Worm (Caenorhabditis elegans) whole organism, L1 larva: Measurements from ENCODE around the gene K08H10.10.

Experiments used
- C04F5.9 ChIP-seq: sonication (generic microtip); optimal IDR thresholded peaks from 2 replicates; lab custom pipeline; 2016; ENCODE audit warnings: missing genetic modification characterization, missing compliant biosample characterization
- C16A3.4 ChIP-seq: fragments of 150-350 bp; optimal IDR thresholded peaks from 2 replicates; lab custom pipeline; 2014; ENCODE audit warnings: missing biosample characterization, missing genetic modification characterization
- F16B12.6 ChIP-seq: fragments of 150-350 bp; optimal IDR thresholded peaks from 2 replicates; lab custom pipeline; 2014; ENCODE audit warnings: missing biosample characterization, missing genetic modification characterization
- aly-2 ChIP-seq: fragments of 150-350 bp; optimal IDR thresholded peaks from 2 replicates; lab custom pipeline; 2014; ENCODE audit warnings: missing biosample characterization, missing genetic modification characterization
- blmp-1 ChIP-seq: fragments of 150-350 bp; optimal IDR thresholded peaks from 2 replicates; lab custom pipeline; 2014; ENCODE audit warnings: missing biosample characterization, missing genetic modification characterization
- ceh-63 ChIP-seq: fragments of 200-800 bp; sonication (Bioruptor generic); optimal IDR thresholded peaks from 2 replicates; lab custom pipeline; 2018; ENCODE audit warnings: mild to moderate bottlenecking, missing genetic modification characterization, missing compliant biosample characterization
- ceh-88 ChIP-seq: fragments of 200-800 bp; sonication (Bioruptor generic); IDR thresholded peaks from 2 replicates; pipeline ENCODE4 v1.3.6; 2022; ENCODE audit warnings: missing genetic modification characterization, missing compliant biosample characterization
- ceh-90 ChIP-seq: sonication (generic microtip); optimal IDR thresholded peaks from 2 replicates; lab custom pipeline; 2016; ENCODE audit warnings: missing genetic modification characterization, missing compliant biosample characterization
- ces-1 ChIP-seq: fragments of 150-350 bp; optimal IDR thresholded peaks from 2 replicates; lab custom pipeline; 2014; ENCODE audit warnings: missing biosample characterization, missing genetic modification reagents, missing genetic modification characterization
- dpl-1 ChIP-seq, 3 experiments: fragments of 150-350 bp in 2 of 3; sonication (generic microtip) in 1 of 3; optimal IDR thresholded peaks; 2 replicates each; lab custom pipeline; 2014 to 2017; ENCODE audit warnings: missing biosample characterization in 3 of 3, missing genetic modification characterization in 3 of 3, missing genetic modification reagents in 3 of 3
- dsc-1 ChIP-seq: sonication (generic microtip); optimal IDR thresholded peaks from 2 replicates; lab custom pipeline; 2016; ENCODE audit warnings: mild to moderate bottlenecking, missing genetic modification characterization, missing compliant biosample characterization
- efl-1 ChIP-seq, 4 experiments: fragments of 150-350 bp; optimal IDR thresholded peaks in 3 of 4; peaks in 1 of 4; 1 replicate in 1 of 4; 2 replicates in 3 of 4; lab custom pipeline; 2014; ENCODE audit warnings: missing biosample characterization in 2 of 4, missing genetic modification characterization in 2 of 4, missing genetic modification reagents in 2 of 4
- egl-13 ChIP-seq: sonication (generic microtip); optimal IDR thresholded peaks from 2 replicates; lab custom pipeline; 2016; ENCODE audit warnings: missing genotype, missing genetic modification reagents, missing genetic modification characterization, missing compliant biosample characterization
- elt-2 ChIP-seq: sonication (generic microtip); optimal IDR thresholded peaks from 2 replicates; lab custom pipeline; 2016; ENCODE audit warnings: missing genetic modification characterization, mild to moderate bottlenecking, inconsistent platforms, missing compliant biosample characterization, missing genetic modification reagents
- elt-3 ChIP-seq, 6 experiments: fragments of 150-350 bp in 1 of 6; sonication (generic microtip); optimal IDR thresholded peaks; 2 replicates each; lab custom pipeline; 2017 to 2018; ENCODE audit warnings: missing biosample characterization in 6 of 6, missing genetic modification characterization in 6 of 6, inconsistent platforms in 1 of 6
- fkh-8 ChIP-seq: sonication (generic microtip); optimal IDR thresholded peaks from 2 replicates; lab custom pipeline; 2016; ENCODE audit warnings: mild to moderate bottlenecking, missing genetic modification characterization, missing compliant biosample characterization
- fos-1 ChIP-seq: fragments of 150-350 bp; optimal IDR thresholded peaks from 2 replicates; lab custom pipeline; 2014; ENCODE audit warnings: missing biosample characterization, missing genetic modification characterization
- hlh-17 ChIP-seq: fragments of 200-800 bp; sonication (Bioruptor generic); optimal IDR thresholded peaks from 2 replicates; lab custom pipeline; 2018; ENCODE audit warnings: missing genetic modification characterization, mild to moderate bottlenecking, missing compliant biosample characterization, moderate library complexity, borderline replicate concordance
- jun-1 ChIP-seq: fragments of 150-350 bp; optimal IDR thresholded peaks from 2 replicates; lab custom pipeline; 2014; ENCODE audit warnings: missing biosample characterization, missing genetic modification reagents, missing genetic modification characterization
- lin-14 ChIP-seq: fragments of 200-800 bp; sonication (Bioruptor generic); optimal IDR thresholded peaks from 2 replicates; lab custom pipeline; 2018; ENCODE audit warnings: mild to moderate bottlenecking, missing genetic modification characterization, moderate library complexity, missing compliant biosample characterization
- lin-35 ChIP-seq, 2 experiments: fragments of 150-350 bp; optimal IDR thresholded peaks; 2 replicates each; lab custom pipeline; 2014; ENCODE audit warnings: missing biosample characterization in 2 of 2, missing genetic modification characterization in 2 of 2, missing genetic modification reagents in 2 of 2
- lin-39 ChIP-seq: fragments of 150-350 bp; optimal IDR thresholded peaks from 2 replicates; lab custom pipeline; 2014; ENCODE audit warnings: missing biosample characterization, missing genetic modification reagents, missing genetic modification characterization
- lir-3 ChIP-seq: sonication (generic microtip); optimal IDR thresholded peaks from 2 replicates; lab custom pipeline; 2016; ENCODE audit warnings: mild to moderate bottlenecking, missing genetic modification characterization, moderate library complexity, missing compliant biosample characterization; ENCODE audit not compliant: poor library complexity
- lsy-2 ChIP-seq, 2 experiments: fragments of 150-350 bp; optimal IDR thresholded peaks; 2 replicates each; lab custom pipeline; 2014; ENCODE audit warnings: missing biosample characterization in 2 of 2, missing genetic modification characterization in 2 of 2
- mep-1 ChIP-seq: fragments of 150-350 bp; optimal IDR thresholded peaks from 2 replicates; lab custom pipeline; 2014; ENCODE audit warnings: missing biosample characterization, missing genetic modification characterization
- nhr-19 ChIP-seq: fragments of 200-800 bp; sonication (Bioruptor generic); conservative IDR thresholded peaks from 2 replicates; pipeline ENCODE4 v1.3.6; 2022; ENCODE audit warnings: missing genetic modification characterization, missing compliant biosample characterization
- nhr-20 ChIP-seq: sonication (generic microtip); optimal IDR thresholded peaks from 2 replicates; lab custom pipeline; 2016; ENCODE audit warnings: mild to moderate bottlenecking, missing genetic modification characterization, missing compliant biosample characterization
- nhr-237 ChIP-seq: fragments of 150-350 bp; optimal IDR thresholded peaks from 2 replicates; lab custom pipeline; 2014; ENCODE audit warnings: missing biosample characterization, missing genetic modification characterization
- nhr-47 ChIP-seq: sonication (generic microtip); optimal IDR thresholded peaks from 2 replicates; lab custom pipeline; 2016; ENCODE audit warnings: mild to moderate bottlenecking, missing genetic modification characterization, moderate library complexity, missing compliant biosample characterization
- nhr-71 ChIP-seq: sonication (generic microtip); optimal IDR thresholded peaks from 2 replicates; lab custom pipeline; 2016; ENCODE audit warnings: mild to moderate bottlenecking, missing genetic modification characterization, moderate library complexity, missing compliant biosample characterization
- nhr-76 ChIP-seq: sonication (generic microtip); optimal IDR thresholded peaks from 2 replicates; lab custom pipeline; 2017; ENCODE audit warnings: missing biosample characterization, missing genetic modification characterization
- nhr-77 ChIP-seq: fragments of 150-350 bp; optimal IDR thresholded peaks from 2 replicates; lab custom pipeline; 2014; ENCODE audit warnings: missing biosample characterization, missing genetic modification characterization
- nhr-85 ChIP-seq: sonication (generic microtip); peaks from one replicate; lab custom pipeline; 2016; ENCODE audit warnings: missing genetic modification characterization, inconsistent platforms, missing compliant biosample characterization
- nhr-90 ChIP-seq: sonication (generic microtip); optimal IDR thresholded peaks from 2 replicates; lab custom pipeline; 2016; ENCODE audit warnings: mild to moderate bottlenecking, missing genetic modification characterization, missing compliant biosample characterization; ENCODE audit not compliant: poor library complexity
- rnt-1 ChIP-seq: sonication (generic microtip); optimal IDR thresholded peaks from 2 replicates; lab custom pipeline; 2016; ENCODE audit warnings: mild to moderate bottlenecking, missing genetic modification characterization, moderate library complexity, missing compliant biosample characterization
- skn-1 ChIP-seq: fragments of 150-350 bp; optimal IDR thresholded peaks from 2 replicates; lab custom pipeline; 2014; ENCODE audit warnings: missing biosample characterization, missing genetic modification characterization
- swsn-7 ChIP-seq: sonication (generic microtip); optimal IDR thresholded peaks from 2 replicates; lab custom pipeline; 2016; ENCODE audit warnings: missing genetic modification characterization, missing compliant biosample characterization
- tbx-2 ChIP-seq: sonication (generic microtip); optimal IDR thresholded peaks from 2 replicates; lab custom pipeline; 2016; ENCODE audit warnings: missing genetic modification characterization, missing compliant biosample characterization
- unc-30 ChIP-seq: sonication (generic microtip); optimal IDR thresholded peaks from 2 replicates; lab custom pipeline; 2017; ENCODE audit warnings: missing biosample characterization, missing genetic modification characterization
- unc-62 ChIP-seq: fragments of 150-350 bp; optimal IDR thresholded peaks from 2 replicates; lab custom pipeline; 2014; ENCODE audit warnings: missing biosample characterization, missing genetic modification reagents, missing genetic modification characterization
- vab-15 ChIP-seq: sonication (generic microtip); optimal IDR thresholded peaks from 2 replicates; lab custom pipeline; 2017; ENCODE audit warnings: missing genotype, mild to moderate bottlenecking, missing genetic modification characterization, missing compliant biosample characterization
- zag-1 ChIP-seq: fragments of 150-350 bp; optimal IDR thresholded peaks from 2 replicates; lab custom pipeline; 2014; ENCODE audit warnings: missing biosample characterization, missing genetic modification characterization

The K08H10.10 gene

ce11 chrV:10019934-10020333, 19.1 kb downstream of the K08H10.10 start (continued):
- TF ChIP-seq fkh-8 (tag; lab: Kevin White, UChicago), result peak; percentile 52
- TF ChIP-seq ceh-90 (tag; lab: Kevin White, UChicago), result no peak
- TF ChIP-seq fos-1 (tag; lab: Kevin White, UChicago), result no peak
- no peak for TF ChIP-seq nhr-20 (tag; lab: Kevin White, UChicago)
- no peak for TF ChIP-seq hlh-17 (GFP tag; lab: Kevin White, UChicago)
- no peak for TF ChIP-seq mep-1 (tag; lab: Kevin White, UChicago)
- TF ChIP-seq blmp-1 (tag; lab: Kevin White, UChicago), result no peak
- TF ChIP-seq tbx-2 (tag; lab: Kevin White, UChicago), result no peak
- TF ChIP-seq aly-2 (tag; lab: Kevin White, UChicago), result no peak
- no peak for TF ChIP-seq ceh-63 (GFP tag; lab: Kevin White, UChicago)
- no peak for TF ChIP-seq C04F5.9
- TF ChIP-seq, all 84 proteins: peak for 9

- TF ChIP-seq zag-1 (tag; lab: Kevin White, UChicago) (no peak), elt-3 (tag; optimal IDR thresholded peaks at IDR 0.05; lab: Kevin White, UChicago) (no peak), nhr-237 (no peak)
These were observed 22.2 kb downstream of the K08H10.10 start for ce11 chrV:10023062-10023536.

- TF ChIP-seq elt-3 (tag; optimal IDR thresholded peaks at IDR 0.05; lab: Kevin White, UChicago) (peak in 1 of 6 experiments; percentile 12), blmp-1 (tag; lab: Kevin White, UChicago) (peak; percentile 38), skn-1 (no peak)
- TF ChIP-seq, all 84 proteins: peak for 2
These were observed 30.1 kb downstream of the K08H10.10 start, which contains the start of gene acl-2 for ce11 chrV:10030992-10031383. TSS of gene acl-2 (minus strand) at chrV:10031092.

ce11 chrV:10031384-10032171, 30.7 kb downstream of the K08H10.10 start:
- TF ChIP-seq unc-62 (GFP tag; lab: Kevin White, UChicago) (no peak), nhr-20 (tag; lab: Kevin White, UChicago) (peak; percentile 55), nhr-47 (peak; percentile 58), nhr-77 (tag; lab: Kevin White, UChicago) (peak; percentile 29), elt-3 (tag; optimal IDR thresholded peaks at IDR 0.05; lab: Kevin White, UChicago) (peak in 1 of 6 experiments; percentile 14), lin-39 (tag; lab: Kevin White, UChicago) (peak; percentile 5), nhr-76 (tag; lab: Kevin White, UChicago) (no peak), blmp-1 (tag; lab: Kevin White, UChicago) (peak; percentile 29), lir-3 (peak; percentile 33), egl-13 (no peak), nhr-85 (tag; lab: Kevin White, UChicago) (peak; percentile 84), lin-14 (GFP tag; lab: Kevin White, UChicago) (peak; percentile 36), rnt-1 (tag; lab: Kevin White, UChicago) (peak; percentile 18), ceh-90 (tag; lab: Kevin White, UChicago) (peak; percentile 60), jun-1 (tag; lab: Kevin White, UChicago) (peak; percentile 51), nhr-90 (tag; lab: Kevin White, UChicago) (peak; percentile 58), nhr-19 (peak; percentile 54), skn-1 (peak; percentile 13), ceh-88 (GFP tag; lab: Robert Waterston, UW) (no peak), C04F5.9 (no peak), swsn-7 (tag; lab: Kevin White, UChicago) (peak; percentile 25), F16B12.6 (tag; lab: Kevin White, UChicago) (peak; percentile 92), lin-35 (GFP tag; optimal IDR thresholded peaks at IDR 0.05; lab: Kevin White, UChicago) (peak; percentile 94 to 96), elt-2 (peak; percentile 40), lsy-2 (tag; optimal IDR thresholded peaks at IDR 0.05; lab: Kevin White, UChicago) (peak; percentile 23 to 71), dpl-1 (GFP tag; optimal IDR thresholded peaks at IDR 0.05; lab: Kevin White, UChicago) (peak; percentile 91 to 95 (median 93)), nhr-71 (tag; lab: Kevin White, UChicago) (peak; percentile 67), dsc-1 (peak; percentile 21), ces-1 (GFP tag; lab: Kevin White, UChicago) (no peak), unc-30 (no peak), vab-15 (no peak), tbx-2 (tag; lab: Kevin White, UChicago) (peak; percentile 17), fkh-8 (tag; lab: Kevin White, UChicago) (no peak), efl-1 (optimal IDR thresholded peaks at IDR 0.05; lab: Kevin White, UChicago) (peak; percentile 96 to 97), efl-1 (GFP tag; optimal IDR thresholded peaks at IDR 0.05 in 1 of 2; lab: Kevin White, UChicago) (peak; percentile 94 to 99), C16A3.4 (tag; lab: Kevin White, UChicago) (peak; percentile 36)
